Fruit fly (Drosophila melanogaster): ENCODE measurements around the gene Art6.

Gene Art6

DNA sequence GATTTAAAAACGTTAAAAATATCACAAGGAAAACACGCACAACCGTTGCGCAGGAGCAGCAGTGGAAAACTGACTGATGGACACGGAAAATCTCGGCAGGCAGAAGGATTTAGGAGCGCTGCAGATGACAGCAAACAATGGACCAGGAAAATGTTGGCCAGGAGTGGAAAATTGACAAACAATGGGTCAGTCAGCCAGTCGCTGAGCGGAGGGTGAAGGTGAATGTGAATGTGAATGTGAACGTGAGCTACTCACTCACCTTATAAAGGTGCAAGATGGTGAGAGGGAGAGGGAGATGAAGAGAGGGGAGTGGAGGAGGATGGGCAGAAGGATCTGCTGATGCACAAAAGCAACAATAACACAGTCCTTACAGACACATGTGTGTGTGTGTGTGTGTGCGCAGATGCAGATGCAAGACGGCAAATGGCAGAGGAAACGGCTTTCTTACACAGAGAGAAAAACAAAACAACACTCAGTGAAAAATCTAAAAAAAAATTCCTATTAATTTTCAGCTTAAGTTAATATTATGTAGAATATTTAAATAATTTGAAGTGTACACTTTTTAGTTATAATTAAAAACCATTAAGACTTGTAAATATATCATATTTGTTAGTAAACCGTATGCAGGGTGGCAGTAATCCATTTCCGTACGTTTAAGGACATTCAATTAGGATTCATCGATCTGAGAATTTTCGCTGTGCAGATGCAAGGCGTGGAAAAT lies 26.3 kb upstream of the Art6 start (continued):
- TF ChIP-seq CG4318 (GFP tag; optimal IDR thresholded peaks at IDR 0.05) (peak; percentile 7), Eip93F (GFP tag; optimal IDR thresholded peaks at IDR 0.05) (no peak), CG3032 (tag; optimal IDR thresholded peaks at IDR 0.05) (no peak), esn (GFP tag; optimal IDR thresholded peaks at IDR 0.05) (peak; percentile 4), Hr4 (GFP tag; optimal IDR thresholded peaks at IDR 0.05) (no peak), topi (GFP tag; optimal IDR thresholded peaks at IDR 0.05) (no peak), CG10631 (GFP tag; optimal IDR thresholded peaks at IDR 0.05) (peak; percentile 12), Sox15 (GFP tag; optimal IDR thresholded peaks at IDR 0.05) (no peak), fd85E (GFP tag; optimal IDR thresholded peaks at IDR 0.05) (no peak), CG6163 (GFP tag; IDR thresholded peaks at IDR 0.05) (no peak), CG31627 (GFP tag; optimal IDR thresholded peaks at IDR 0.05) (no peak), CG34406 (GFP tag; optimal IDR thresholded peaks at IDR 0.05) (no peak), Eip75B (GFP tag; optimal IDR thresholded peaks at IDR 0.05) (no peak), CG15336 (GFP tag; IDR thresholded peaks at IDR 0.05) (0 out of 2 replicates have a peak, but pooled peaks have one; percentile 29), CG9139 (GFP tag; optimal IDR thresholded peaks at IDR 0.05) (no peak), Eip78C (GFP tag) (peak; percentile 64), CG6792 (GFP tag; optimal IDR thresholded peaks at IDR 0.05) (no peak), Hr38 (GFP tag; optimal IDR thresholded peaks at IDR 0.05) (no peak), spab (GFP tag; optimal IDR thresholded peaks at IDR 0.05) (no peak), lz (GFP tag; optimal IDR thresholded peaks at IDR 0.05) (no peak), CG11902 (GFP tag; optimal IDR thresholded peaks at IDR 0.05) (no peak), Gug (GFP tag; IDR thresholded peaks at IDR 0.05) (no peak), Hr39 (GFP tag; optimal IDR thresholded peaks at IDR 0.05) (no peak), fkh (GFP tag; optimal IDR thresholded peaks at IDR 0.05) (no peak), CG8319 (GFP tag; optimal IDR thresholded peaks at IDR 0.05) (no peak), eg (GFP tag; IDR thresholded peaks at IDR 0.05) (0 out of 3 replicates have a peak, but pooled peaks have one; percentile 19)

DNA sequence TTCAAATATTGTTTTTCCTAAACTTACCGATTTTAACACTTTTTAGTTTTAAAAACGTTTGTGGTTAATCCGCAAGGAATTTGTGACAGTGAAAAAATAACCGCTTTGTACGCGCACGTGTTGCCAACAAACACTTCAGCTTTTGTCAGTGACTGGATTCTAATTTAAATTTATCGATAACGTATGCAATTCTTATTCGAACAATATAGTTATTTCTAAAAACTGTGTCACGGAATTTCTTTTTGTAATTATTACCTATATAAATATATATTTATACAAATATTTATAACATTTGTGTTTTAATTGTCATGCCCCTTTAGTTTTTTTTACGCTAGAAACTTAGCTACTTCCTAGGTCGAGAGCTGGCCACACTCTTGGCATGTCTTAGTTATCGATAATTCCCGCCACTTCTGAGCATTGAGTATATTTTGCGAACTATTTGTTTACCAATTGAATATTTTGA lies 18.9 kb upstream of the Art6 start, which contains the start of gene Orc2:
Gene Orc2, plus strand, starts transcription at position 373 of the 463 bp plus-strand sequence.
- TF ChIP-seq CG11294 (GFP tag; IDR thresholded peaks at IDR 0.05) = no peak
- no peak for TF ChIP-seq CG6808 (GFP tag; optimal IDR thresholded peaks at IDR 0.05)
- no peak for TF ChIP-seq lz (GFP tag; optimal IDR thresholded peaks at IDR 0.05)
- no peak for TF ChIP-seq CG8319 (GFP tag; optimal IDR thresholded peaks at IDR 0.05)
- TF ChIP-seq Eip78C (GFP tag) = peak; percentile 55
- no peak for TF ChIP-seq Hr39 (GFP tag; optimal IDR thresholded peaks at IDR 0.05)
- TF ChIP-seq spab (GFP tag; optimal IDR thresholded peaks at IDR 0.05) = no peak
- no peak for TF ChIP-seq salr (GFP tag; optimal IDR thresholded peaks at IDR 0.05)
- no peak for TF ChIP-seq CG3919 (GFP tag; optimal IDR thresholded peaks at IDR 0.05)
- TF ChIP-seq CG8632 (GFP tag; optimal IDR thresholded peaks at IDR 0.05) = no peak
- peak; percentile 13 for TF ChIP-seq esn (GFP tag; optimal IDR thresholded peaks at IDR 0.05)

DNA sequence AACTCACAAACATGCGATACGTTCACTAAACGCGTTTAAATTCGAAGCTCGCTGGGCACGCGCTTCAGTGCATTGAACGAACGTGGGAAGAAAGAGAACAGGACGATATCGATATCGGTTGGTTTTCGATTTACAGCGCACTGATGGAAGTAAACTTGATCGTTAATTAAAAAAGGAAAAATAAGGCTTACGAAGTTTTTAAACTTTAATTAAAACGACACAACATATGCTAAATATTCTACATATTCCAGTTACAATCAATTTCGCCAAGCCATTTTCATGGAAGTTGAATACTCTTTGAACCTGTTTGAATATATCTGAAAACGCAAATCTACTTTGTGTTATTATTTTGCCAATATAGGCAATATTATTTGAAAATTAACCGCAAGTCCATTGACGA lies 18.5 kb upstream of the Art6 start, which contains the start of gene Kots:
Gene Kots, minus strand, starts transcription at position 101 of the 400 bp plus-strand sequence.
- TF ChIP-seq cyc (GFP tag; optimal IDR thresholded peaks at IDR 0.05) = no peak
- TF ChIP-seq CG6808 (GFP tag; optimal IDR thresholded peaks at IDR 0.05) = no peak
- no peak for TF ChIP-seq CG34406 (GFP tag; optimal IDR thresholded peaks at IDR 0.05)
- no peak for TF ChIP-seq CG8319 (GFP tag; optimal IDR thresholded peaks at IDR 0.05)
- TF ChIP-seq CG11294 (GFP tag; IDR thresholded peaks at IDR 0.05) = no peak
- no peak for TF ChIP-seq CG8632 (GFP tag; optimal IDR thresholded peaks at IDR 0.05)
- no peak for TF ChIP-seq CG16779 (tag; optimal IDR thresholded peaks at IDR 0.05)
- no peak for TF ChIP-seq Gug (GFP tag; IDR thresholded peaks at IDR 0.05)
- no peak for TF ChIP-seq topi (GFP tag; optimal IDR thresholded peaks at IDR 0.05)
- TF ChIP-seq Sox15 (GFP tag; optimal IDR thresholded peaks at IDR 0.05) = no peak
- TF ChIP-seq CG10631 (GFP tag; optimal IDR thresholded peaks at IDR 0.05) = no peak
- no peak for TF ChIP-seq acj6 (GFP tag; optimal IDR thresholded peaks at IDR 0.05)
- no peak for TF ChIP-seq Eip75B (GFP tag; optimal IDR thresholded peaks at IDR 0.05)
- no peak for TF ChIP-seq Sox102F (GFP tag; optimal IDR thresholded peaks at IDR 0.05)
- TF ChIP-seq OdsH (GFP tag; optimal IDR thresholded peaks at IDR 0.05) = no peak
- no peak for TF ChIP-seq Sox14 (GFP tag; optimal IDR thresholded peaks at IDR 0.05)
- no peak for TF ChIP-seq CG3032 (tag; optimal IDR thresholded peaks at IDR 0.05)
- no peak for TF ChIP-seq CG8119 (GFP tag; IDR thresholded peaks at IDR 0.05)
- no peak for TF ChIP-seq vri (GFP tag; optimal IDR thresholded peaks at IDR 0.05)

All from whole organism, prepupa.